Worm (Caenorhabditis elegans) whole organism, early embryonic: ENCODE data around the gene srxa-15.

Experiments used
- ama-1 ChIP-seq: fragments of 150-350 bp; optimal IDR thresholded peaks from 2 replicates; lab custom pipeline; 2014
- hmbx-1 ChIP-seq: sonication (generic microtip); optimal IDR thresholded peaks from 2 replicates; lab custom pipeline; 2016; ENCODE audit warnings: mild to moderate bottlenecking, missing genetic modification characterization, missing compliant biosample characterization
- sea-1 ChIP-seq: fragments of 200-800 bp; sonication (Bioruptor generic); conservative IDR thresholded peaks from 2 replicates; pipeline ENCODE4 v1.3.6; 2022; ENCODE audit warnings: missing genetic modification characterization, missing compliant biosample characterization
- tra-4 ChIP-seq: sonication (generic microtip); optimal IDR thresholded peaks from 2 replicates; lab custom pipeline; 2017; ENCODE audit warnings: missing genetic modification characterization, missing compliant biosample characterization

ce11 chrV:20599795-20600194 is 42.2 kb upstream of the srxa-15 start, which contains the start of gene col-163:
- no peak for TF ChIP-seq tra-4
- TF ChIP-seq sea-1 (GFP tag; lab: Robert Waterston, UW) = no peak
- no peak for TF ChIP-seq hmbx-1 (tag; lab: Kevin White, UChicago)
- no peak for TF ChIP-seq ama-1 (lab: Kevin White, UChicago)
